Worm (Caenorhabditis elegans) whole organism, late embryonic: ENCODE results near the gene C01G12.5.

Source experiments
- K02D7.2 ChIP-seq: sonication (generic microtip); optimal IDR thresholded peaks from 2 replicates; lab custom pipeline; 2017; ENCODE audit warnings: mild to moderate bottlenecking, missing genetic modification characterization, missing compliant biosample characterization
- elt-2 ChIP-seq: sonication (generic microtip); optimal IDR thresholded peaks from 2 replicates; lab custom pipeline; 2016; ENCODE audit warnings: missing genetic modification reagents, missing genetic modification characterization, missing compliant biosample characterization
- eyg-1 ChIP-seq: sonication (generic microtip); optimal IDR thresholded peaks from 2 replicates; lab custom pipeline; 2016; ENCODE audit warnings: missing genotype, missing genetic modification characterization, missing compliant biosample characterization
- fax-1 ChIP-seq: sonication (generic microtip); optimal IDR thresholded peaks from 2 replicates; lab custom pipeline; 2016; ENCODE audit warnings: missing genotype, missing genetic modification characterization, missing compliant biosample characterization
- nhr-232 ChIP-seq: sonication (generic microtip); optimal IDR thresholded peaks from 2 replicates; lab custom pipeline; 2016; ENCODE audit warnings: missing genetic modification characterization, missing compliant biosample characterization
- rnt-1 ChIP-seq: sonication (generic microtip); optimal IDR thresholded peaks from 2 replicates; lab custom pipeline; 2016; ENCODE audit warnings: missing genetic modification characterization, missing compliant biosample characterization
- sox-2 ChIP-seq: fragments of 200-800 bp; sonication (Bioruptor generic); IDR thresholded peaks from 2 replicates; pipeline ENCODE4 v1.3.6; 2022; ENCODE audit warnings: missing genetic modification reagents, missing genetic modification characterization, missing compliant biosample characterization
- zip-5 ChIP-seq: sonication (generic microtip); optimal IDR thresholded peaks from 2 replicates; lab custom pipeline; 2016; ENCODE audit warnings: missing genetic modification characterization, missing compliant biosample characterization

- TF ChIP-seq nhr-232 (tag; lab: Kevin White, UChicago) (no peak), zip-5 (tag; lab: Kevin White, UChicago) (no peak), elt-2 (tag; lab: Kevin White, UChicago) (no peak), rnt-1 (tag; lab: Kevin White, UChicago) (no peak), fax-1 (no peak), K02D7.2 (tag; lab: Kevin White, UChicago) (no peak), eyg-1 (no peak), sox-2 (no peak)
Observed at ce11 chrII:14591699-14592098, 4.4 kb upstream of the C01G12.5 start, which contains the start of gene C01G12.7.
